Fruit fly (Drosophila melanogaster) Kc167 (cell line): ENCODE measurements around the gene Ire1.

Experiments
- Myc ChIP-seq: fragments of >200 bp; optimal IDR thresholded peaks from 2 replicates; lab custom pipeline; 2017; ENCODE audit warnings: missing external identifiers
- Sin3A ChIP-seq: fragments of >200 bp; optimal IDR thresholded peaks from 2 replicates; lab custom pipeline; 2018; ENCODE audit warnings: missing external identifiers
- h ChIP-seq: fragments of >200 bp; optimal IDR thresholded peaks from 3 replicates; lab custom pipeline; 2018; ENCODE audit warnings: missing external identifiers
- psq ChIP-seq: fragments of >200 bp; optimal IDR thresholded peaks from 2 replicates; lab custom pipeline; 2017; ENCODE audit warnings: missing external identifiers
- ttk ChIP-seq: sonication (Bioruptor generic); optimal IDR thresholded peaks from 2 replicates; lab custom pipeline; 2017; ENCODE audit warnings: missing external identifiers

- TF ChIP-seq h (lab: Kevin White, UChicago) (no peak), ttk (no peak), Myc (lab: Kevin White, UChicago) (no peak), Sin3A (lab: Kevin White, UChicago) (no peak), psq (no peak)
Measured at dm6 chr3R:19816758-19817157, 44.3 kb downstream of the Ire1 start.
